Fruit fly (Drosophila melanogaster) whole organism, embryonic: ENCODE data around the gene obst-J.
A peak's percentile ranks its signal among the peaks of the same experiment; 100 is the strongest.

Experiments
- Abd-B ChIP-seq: fragments of 200-800 bp; sonication (Bioruptor generic); optimal IDR thresholded peaks from 2 replicates; lab custom pipeline; 2018; ENCODE audit warnings: missing biosample characterization, mild to moderate bottlenecking, missing genetic modification characterization, moderate library complexity
- Atf-2 ChIP-seq: fragments of 200-800 bp; sonication (Bioruptor generic); optimal IDR thresholded peaks from 2 replicates; lab custom pipeline; 2016; ENCODE audit warnings: missing biosample characterization, missing genetic modification characterization
- Atf6 ChIP-seq: fragments of 200-800 bp; sonication (Bioruptor generic); IDR thresholded peaks from 2 replicates; pipeline ENCODE4 v1.3.6; 2022; ENCODE audit warnings: missing biosample characterization, missing genetic modification characterization
- CG12071 ChIP-seq: fragments of 200-800 bp; sonication (Bioruptor generic); optimal IDR thresholded peaks from 3 replicates; lab custom pipeline; 2018; ENCODE audit warnings: missing biosample characterization, mild to moderate bottlenecking, missing genetic modification characterization
- CG14710 ChIP-seq: fragments of 200-800 bp; sonication (Bioruptor generic); optimal IDR thresholded peaks from 3 replicates; lab custom pipeline; 2019; ENCODE audit warnings: missing biosample characterization, mild to moderate bottlenecking, missing genetic modification characterization, moderate library complexity
- CG14965 ChIP-seq: fragments of 200-800 bp; sonication (Bioruptor generic); optimal IDR thresholded peaks from 2 replicates; lab custom pipeline; 2016; ENCODE audit warnings: missing biosample characterization, missing genetic modification characterization, borderline replicate concordance
- CG17328 ChIP-seq: fragments of 200-800 bp; sonication (Bioruptor generic); IDR thresholded peaks from 2 replicates; pipeline ENCODE4 v1.3.6; 2022; ENCODE audit warnings: missing biosample characterization, missing genetic modification characterization
- CG17912 ChIP-seq: fragments of 200-800 bp; sonication (Bioruptor generic); optimal IDR thresholded peaks from 2 replicates; lab custom pipeline; 2018; ENCODE audit warnings: missing biosample characterization, mild to moderate bottlenecking, missing genetic modification characterization
- CG18764 ChIP-seq: fragments of 200-800 bp; sonication (Bioruptor generic); optimal IDR thresholded peaks from 3 replicates; lab custom pipeline; 2016; ENCODE audit warnings: missing biosample characterization, missing genetic modification characterization
- CG2202 ChIP-seq: fragments of 200-800 bp; sonication (Bioruptor generic); optimal IDR thresholded peaks from 2 replicates; lab custom pipeline; 2018; ENCODE audit warnings: missing biosample characterization, mild to moderate bottlenecking, missing genetic modification characterization
- CG2889 ChIP-seq: fragments of 200-800 bp; sonication (Bioruptor generic); IDR thresholded peaks from 3 replicates; pipeline ENCODE4 v1.3.6; 2022; ENCODE audit warnings: missing biosample characterization, missing genetic modification characterization
- CG31388 ChIP-seq: fragments of 200-800 bp; sonication (Bioruptor generic); optimal IDR thresholded peaks from 2 replicates; lab custom pipeline; 2016; ENCODE audit warnings: missing biosample characterization, missing genetic modification characterization
- CG4328 ChIP-seq: fragments of 200-800 bp; sonication (Bioruptor generic); optimal IDR thresholded peaks from 3 replicates; lab custom pipeline; 2017; ENCODE audit warnings: missing biosample characterization, missing genetic modification reagents, missing genetic modification characterization
- CG4404 ChIP-seq: fragments of 200-800 bp; sonication (Bioruptor generic); IDR thresholded peaks from 2 replicates; pipeline ENCODE4 v1.3.6; 2022; ENCODE audit warnings: missing biosample characterization, missing genetic modification characterization
- CG6254 ChIP-seq: fragments of 200-800 bp; sonication (Bioruptor generic); optimal IDR thresholded peaks from 3 replicates; lab custom pipeline; 2017; ENCODE audit warnings: mild to moderate bottlenecking, missing biosample characterization, missing genetic modification reagents, missing genetic modification characterization
- CG8944 ChIP-seq: fragments of 200-800 bp; sonication (Bioruptor generic); optimal IDR thresholded peaks from 3 replicates; lab custom pipeline; 2016; ENCODE audit warnings: missing biosample characterization, missing genetic modification characterization
- CG9437 ChIP-seq: fragments of 200-800 bp; sonication (Bioruptor generic); optimal IDR thresholded peaks from 2 replicates; lab custom pipeline; 2018; ENCODE audit warnings: missing biosample characterization, mild to moderate bottlenecking, missing genetic modification characterization
- CG9876 ChIP-seq: fragments of 200-800 bp; sonication (Bioruptor generic); optimal IDR thresholded peaks from 2 replicates; lab custom pipeline; 2016; ENCODE audit warnings: missing biosample characterization, missing genetic modification characterization
- CkIIα-i1 ChIP-seq: fragments of 200-800 bp; sonication (Bioruptor generic); IDR thresholded peaks from 2 replicates; pipeline ENCODE4 v1.3.6; 2022; ENCODE audit warnings: missing biosample characterization, missing genetic modification characterization
- Dbx ChIP-seq: fragments of 200-800 bp; sonication (Bioruptor generic); IDR thresholded peaks from 3 replicates; pipeline ENCODE4 v1.3.6; 2022; ENCODE audit warnings: missing biosample characterization, missing genetic modification characterization
- Dp ChIP-seq: fragments of 200-800 bp; sonication (Bioruptor generic); optimal IDR thresholded peaks from 2 replicates; lab custom pipeline; 2018; ENCODE audit warnings: missing biosample characterization, mild to moderate bottlenecking, missing genetic modification characterization, moderate library complexity
- Fer1 ChIP-seq: fragments of 200-800 bp; sonication (Bioruptor generic); optimal IDR thresholded peaks from 2 replicates; lab custom pipeline; 2017; ENCODE audit warnings: missing biosample characterization, mild to moderate bottlenecking, missing genetic modification characterization
- H2.0 ChIP-seq: fragments of 200-800 bp; sonication (Bioruptor generic); IDR thresholded peaks from 2 replicates; pipeline ENCODE4 v1.3.6; 2022; ENCODE audit warnings: missing biosample characterization, missing genetic modification characterization
- HLH4C ChIP-seq: fragments of 200-800 bp; sonication (Bioruptor generic); IDR thresholded peaks from 3 replicates; pipeline ENCODE4 v1.3.6; 2022; ENCODE audit warnings: missing biosample characterization, missing genetic modification characterization; ENCODE audit not compliant: partially characterized antibody
- HLH54F ChIP-seq: fragments of 200-800 bp; sonication (Bioruptor generic); optimal IDR thresholded peaks from 3 replicates; lab custom pipeline; 2016; ENCODE audit warnings: missing biosample characterization, missing genetic modification characterization
- MBD-R2 ChIP-seq: fragments of 200-800 bp; sonication (Bioruptor generic); IDR thresholded peaks from 2 replicates; pipeline ENCODE4 v1.3.6; 2022; ENCODE audit warnings: missing biosample characterization, missing genetic modification characterization
- Max ChIP-seq: fragments of 200-800 bp; sonication (Bioruptor generic); optimal IDR thresholded peaks from 2 replicates; lab custom pipeline; 2016; ENCODE audit warnings: missing biosample characterization, mild to moderate bottlenecking, missing genetic modification characterization
- Meics ChIP-seq: fragments of 200-800 bp; sonication (Bioruptor generic); optimal IDR thresholded peaks from 2 replicates; lab custom pipeline; 2017; ENCODE audit warnings: missing biosample characterization, mild to moderate bottlenecking, missing genetic modification characterization
- Nf-YA ChIP-seq: fragments of 200-800 bp; sonication (Bioruptor generic); IDR thresholded peaks from 2 replicates; pipeline ENCODE4 v1.3.6; 2022; ENCODE audit warnings: missing biosample characterization, missing genetic modification characterization
- Sry-δ ChIP-seq: fragments of 200-800 bp; sonication (Bioruptor generic); optimal IDR thresholded peaks from 2 replicates; lab custom pipeline; 2016; ENCODE audit warnings: missing biosample characterization, missing genetic modification characterization
- TFAM ChIP-seq: fragments of 200-800 bp; sonication (Bioruptor generic); optimal IDR thresholded peaks from 2 replicates; lab custom pipeline; 2017; ENCODE audit warnings: missing biosample characterization, missing genetic modification characterization, inconsistent platforms
- Usf ChIP-seq: fragments of 200-800 bp; sonication (Bioruptor generic); optimal IDR thresholded peaks from 2 replicates; lab custom pipeline; 2017; ENCODE audit warnings: missing genotype, missing biosample characterization, missing genetic modification characterization
- al ChIP-seq: fragments of 200-800 bp; sonication (Bioruptor generic); IDR thresholded peaks from 2 replicates; pipeline ENCODE4 v1.3.6; 2022; ENCODE audit warnings: missing biosample characterization, missing genetic modification characterization
- bab2 ChIP-seq: fragments of 200-800 bp; sonication (Bioruptor generic); optimal IDR thresholded peaks from 2 replicates; lab custom pipeline; 2016; ENCODE audit warnings: missing biosample characterization, missing genetic modification characterization
- bcd ChIP-seq: fragments of 200-800 bp; sonication (Bioruptor generic); optimal IDR thresholded peaks from 2 replicates; lab custom pipeline; 2017; ENCODE audit warnings: missing biosample characterization, mild to moderate bottlenecking, missing genetic modification characterization
- bsh ChIP-seq, 2 experiments: fragments of 200-800 bp; sonication (Bioruptor generic); optimal IDR thresholded peaks; 2 replicates each; lab custom pipeline; 2017 to 2018; ENCODE audit warnings: mild to moderate bottlenecking in 2 of 2, missing biosample characterization in 2 of 2, missing genetic modification characterization in 2 of 2, moderate library complexity in 1 of 2
- caup ChIP-seq: fragments of 200-800 bp; sonication (Bioruptor generic); optimal IDR thresholded peaks from 3 replicates; lab custom pipeline; 2017; ENCODE audit warnings: missing biosample characterization, mild to moderate bottlenecking, missing genetic modification characterization, moderate library complexity; ENCODE audit not compliant: severe bottlenecking
- dm ChIP-seq: fragments of 200-800 bp; sonication (Bioruptor generic); optimal IDR thresholded peaks from 3 replicates; lab custom pipeline; 2016; ENCODE audit warnings: missing biosample characterization, missing genetic modification characterization
- dmrt11E ChIP-seq: fragments of 200-800 bp; sonication (Bioruptor generic); optimal IDR thresholded peaks from 3 replicates; lab custom pipeline; 2018; ENCODE audit warnings: missing biosample characterization, mild to moderate bottlenecking, missing genetic modification characterization, moderate library complexity
- her ChIP-seq: fragments of 200-800 bp; sonication (Bioruptor generic); optimal IDR thresholded peaks from 2 replicates; lab custom pipeline; 2016; ENCODE audit warnings: missing biosample characterization, missing genetic modification characterization
- ind ChIP-seq: fragments of 200-800 bp; sonication (Bioruptor generic); optimal IDR thresholded peaks from 3 replicates; lab custom pipeline; 2016; ENCODE audit warnings: missing biosample characterization, missing genetic modification characterization
- kay ChIP-seq: fragments of 200-800 bp; sonication (Bioruptor generic); optimal IDR thresholded peaks from 2 replicates; lab custom pipeline; 2016; ENCODE audit warnings: missing biosample characterization, missing genetic modification characterization
- luna ChIP-seq: fragments of 200-800 bp; sonication (Bioruptor generic); optimal IDR thresholded peaks from 2 replicates; lab custom pipeline; 2016; ENCODE audit warnings: missing biosample characterization, missing genetic modification characterization
- mld ChIP-seq: fragments of 200-800 bp; sonication (Bioruptor generic); IDR thresholded peaks from 3 replicates; pipeline ENCODE4 v1.3.6; 2022; ENCODE audit warnings: missing biosample characterization, missing genetic modification characterization; ENCODE audit not compliant: partially characterized antibody
- pfk ChIP-seq: fragments of 200-800 bp; sonication (Bioruptor generic); optimal IDR thresholded peaks from 2 replicates; lab custom pipeline; 2018; ENCODE audit warnings: missing biosample characterization, mild to moderate bottlenecking, missing genetic modification characterization, moderate library complexity
- pros ChIP-seq: fragments of 200-800 bp; sonication (Bioruptor generic); optimal IDR thresholded peaks from 3 replicates; lab custom pipeline; 2019; ENCODE audit warnings: missing biosample characterization, mild to moderate bottlenecking, missing genetic modification characterization, moderate library complexity
- psq ChIP-seq: fragments of 200-800 bp; sonication (Bioruptor generic); optimal IDR thresholded peaks from 2 replicates; lab custom pipeline; 2017; ENCODE audit warnings: missing biosample characterization, missing genetic modification characterization
- tap ChIP-seq: fragments of 200-800 bp; optimal IDR thresholded peaks from 3 replicates; lab custom pipeline; 2019; ENCODE audit warnings: missing biosample characterization, mild to moderate bottlenecking, missing genetic modification characterization, moderate library complexity
- tgo ChIP-seq: fragments of 200-800 bp; sonication (Bioruptor generic); IDR thresholded peaks from 3 replicates; pipeline ENCODE4 v1.3.6; 2022; ENCODE audit warnings: missing biosample characterization, missing genetic modification characterization
- z ChIP-seq: fragments of 200-800 bp; sonication (Bioruptor generic); IDR thresholded peaks from 3 replicates; pipeline ENCODE4 v1.3.6; 2022; ENCODE audit warnings: missing biosample characterization, missing genetic modification characterization

obst-J gene

dm6 chr3L:20140589-20141207 is 9.2 kb upstream of the obst-J start, which contains the start of gene CG7328 (continued):
- TF ChIP-seq Nf-YA (GFP tag; lab: Robert Waterston, UW) (no peak), CG9437 (GFP tag; lab: Kevin White, UChicago) (peak; percentile 12), caup (peak; percentile 27), CG14965 (GFP tag; lab: Kevin White, UChicago) (no peak), Meics (GFP tag; lab: Kevin White, UChicago) (peak; percentile 57), CG4404 (no peak), tgo (GFP tag; lab: Robert Waterston, UW) (peak; percentile 49; the same call in 1 of the 3 replicates), Atf6 (GFP tag; lab: Robert Waterston, UW) (peak; percentile 77), CG2889 (no peak), Dbx (GFP tag; lab: Robert Waterston, UW) (0 out of 3 replicates have a peak, but pooled peaks have one; percentile 8), Atf-2 (GFP tag; lab: Kevin White, UChicago) (no peak), psq (no peak), Abd-B (GFP tag; lab: Kevin White, UChicago) (peak; percentile 40), CG17328 (GFP tag; lab: Robert Waterston, UW) (peak; percentile 23; the same call in 1 of the 2 replicates), al (GFP tag; lab: Robert Waterston, UW) (peak; percentile 43), CkIIα-i1 (GFP tag; lab: Robert Waterston, UW) (no peak), Usf (GFP tag; lab: Kevin White, UChicago) (peak; percentile 23), bsh (GFP tag; optimal IDR thresholded peaks at IDR 0.05; lab: Kevin White, UChicago) (no peak), her (GFP tag; lab: Kevin White, UChicago) (no peak), dm (GFP tag; lab: Kevin White, UChicago) (no peak), bcd (peak; percentile 55), CG8944 (GFP tag; lab: Kevin White, UChicago) (peak; percentile 16), ind (GFP tag; lab: Kevin White, UChicago) (no peak), tap (tag; lab: Kevin White, UChicago) (no peak), pfk (GFP tag; lab: Kevin White, UChicago) (no peak), z (GFP tag; lab: Robert Waterston, UW) (no peak), kay (GFP tag; lab: Kevin White, UChicago) (no peak), CG12071 (GFP tag; lab: Kevin White, UChicago) (no peak), CG4328 (peak; percentile 23), CG14710 (tag; lab: Kevin White, UChicago) (no peak), CG6254 (GFP tag; lab: Kevin White, UChicago) (no peak), HLH4C (GFP tag; lab: Robert Waterston, UW) (no peak), mld (no peak), luna (GFP tag; lab: Kevin White, UChicago) (no peak), MBD-R2 (GFP tag; lab: Robert Waterston, UW) (peak; percentile 21; the same call in 1 of the 2 replicates), Dp (GFP tag; lab: Kevin White, UChicago) (no peak), CG31388 (GFP tag; lab: Kevin White, UChicago) (no peak), bab2 (GFP tag; lab: Kevin White, UChicago) (peak; percentile 41), TFAM (no peak), dmrt11E (tag; lab: Kevin White, UChicago) (no peak), Sry-δ (GFP tag; lab: Kevin White, UChicago) (no peak), pros (GFP tag; lab: Kevin White, UChicago) (no peak), Max (GFP tag; lab: Kevin White, UChicago) (no peak), CG18764 (GFP tag; lab: Kevin White, UChicago) (no peak), CG17912 (GFP tag; lab: Kevin White, UChicago) (peak; percentile 53), HLH54F (peak; percentile 39), CG2202 (tag; lab: Kevin White, UChicago) (no peak), H2.0 (peak; percentile 45; the same call in 1 of the 2 replicates), Fer1 (GFP tag; lab: Kevin White, UChicago) (no peak), CG9876 (GFP tag; lab: Kevin White, UChicago) (no peak)
